Fruit fly (Drosophila melanogaster): Measurements from ENCODE around the gene CG3769.

Gene CG3769

dm6 chr2L:9387240-9387672 is 47.9 kb upstream of the CG3769 start, which contains the start of gene Aldh (continued):
- TF ChIP-seq CG8290 (GFP tag; optimal IDR thresholded peaks at IDR 0.05) = no peak
- TF ChIP-seq CG8290 (tag; optimal IDR thresholded peaks at IDR 0.05) = peak in 1 of 2 experiments; percentile 12
- 0 out of 2 replicates have a peak, but pooled peaks have one; percentile 38 for TF ChIP-seq Atf6 (GFP tag; IDR thresholded peaks at IDR 0.05)
- TF ChIP-seq rib (GFP tag; IDR thresholded peaks at IDR 0.05) = peak; percentile 32; the same call in 1 of the 2 replicates
- no peak for TF ChIP-seq disco-r (GFP tag; optimal IDR thresholded peaks at IDR 0.05)
- no peak for TF ChIP-seq CG11560 (tag; IDR thresholded peaks at IDR 0.05)
- TF ChIP-seq fd102C (GFP tag; optimal IDR thresholded peaks at IDR 0.05) = no peak
- no peak for TF ChIP-seq Eip74EF (GFP tag; optimal IDR thresholded peaks at IDR 0.05)
- TF ChIP-seq tap (tag; optimal IDR thresholded peaks at IDR 0.05) = no peak
- no peak for TF ChIP-seq CG5953 (GFP tag; IDR thresholded peaks at IDR 0.05)
- TF ChIP-seq Jarid2 (GFP tag; optimal IDR thresholded peaks at IDR 0.05) = no peak
- TF ChIP-seq Dek (tag; optimal IDR thresholded peaks at IDR 0.05) = peak; percentile 56
- TF ChIP-seq unpg (GFP tag; optimal IDR thresholded peaks at IDR 0.05) = no peak
- no peak for TF ChIP-seq Trl (optimal IDR thresholded peaks at IDR 0.05)
- TF ChIP-seq Trl (GFP tag; optimal IDR thresholded peaks at IDR 0.05) = no peak
- no peak for TF ChIP-seq Ada2b (GFP tag; IDR thresholded peaks at IDR 0.05)
- 0 out of 2 replicates have a peak, but pooled peaks have one; percentile 13 for TF ChIP-seq amos (GFP tag; IDR thresholded peaks at IDR 0.05; ENCODE audit: partially characterized antibody)
- no peak for TF ChIP-seq CG13123 (GFP tag; optimal IDR thresholded peaks at IDR 0.05)
- no peak for TF ChIP-seq esg (GFP tag; conservative IDR thresholded peaks at IDR 0.05)
- TF ChIP-seq bcd (GFP tag; optimal IDR thresholded peaks at IDR 0.05) = peak; percentile 33
- peak; percentile 40 for TF ChIP-seq CG13296 (GFP tag; optimal IDR thresholded peaks at IDR 0.05)
- peak; percentile 54 for TF ChIP-seq CG10543 (GFP tag; optimal IDR thresholded peaks at IDR 0.05)
- no peak for TF ChIP-seq CG11398 (GFP tag; optimal IDR thresholded peaks at IDR 0.05)
- no peak for TF ChIP-seq Lim3 (GFP tag; IDR thresholded peaks at IDR 0.05)
- no peak for TF ChIP-seq CG7357 (GFP tag; IDR thresholded peaks at IDR 0.05)
- no peak for TF ChIP-seq CG8388 (GFP tag; optimal IDR thresholded peaks at IDR 0.05)
- TF ChIP-seq psq (GFP tag; optimal IDR thresholded peaks at IDR 0.05) = no peak
- no peak for TF ChIP-seq onecut (GFP tag; IDR thresholded peaks at IDR 0.05)
- no peak for TF ChIP-seq crp (GFP tag; optimal IDR thresholded peaks at IDR 0.05)
- TF ChIP-seq HHEX (GFP tag; optimal IDR thresholded peaks at IDR 0.05) = peak; percentile 18
- TF ChIP-seq dm (GFP tag; optimal IDR thresholded peaks at IDR 0.05) = no peak
- TF ChIP-seq pb (GFP tag; optimal IDR thresholded peaks at IDR 0.05) = no peak
- TF ChIP-seq lola (GFP tag; optimal IDR thresholded peaks at IDR 0.05) = no peak
- peak; percentile 63 for TF ChIP-seq Dbx (GFP tag; IDR thresholded peaks at IDR 0.05)
- 0 out of 3 replicates have a peak, but pooled peaks have one; percentile 34 for TF ChIP-seq CG6175 (GFP tag; IDR thresholded peaks at IDR 0.05)
- TF ChIP-seq CG31365 (tag; optimal IDR thresholded peaks at IDR 0.05) = no peak
- no peak for TF ChIP-seq aop (GFP tag; IDR thresholded peaks at IDR 0.05)
- no peak for TF ChIP-seq az2 (GFP tag; optimal IDR thresholded peaks at IDR 0.05)
- TF ChIP-seq NK7.1 (GFP tag; optimal IDR thresholded peaks at IDR 0.05) = no peak
- no peak for TF ChIP-seq Spps (tag; optimal IDR thresholded peaks at IDR 0.05)
- no peak for TF ChIP-seq CG14050 (GFP tag; IDR thresholded peaks at IDR 0.05)
- TF ChIP-seq mam (GFP tag; optimal IDR thresholded peaks at IDR 0.05) = no peak
- peak; percentile 17 for TF ChIP-seq Xbp1 (GFP tag; optimal IDR thresholded peaks at IDR 0.05)
- TF ChIP-seq CG8359 (GFP tag; optimal IDR thresholded peaks at IDR 0.05; ENCODE audit: borderline replicate concordance) = no peak
- no peak for TF ChIP-seq CG2199 (GFP tag; IDR thresholded peaks at IDR 0.05)
- no peak for TF ChIP-seq Ssrp (tag; optimal IDR thresholded peaks at IDR 0.05)
- TF ChIP-seq Dp (GFP tag; optimal IDR thresholded peaks at IDR 0.05) = no peak
- no peak for TF ChIP-seq trh (GFP tag; optimal IDR thresholded peaks at IDR 0.05)
- no peak for TF ChIP-seq CG4707 (GFP tag; optimal IDR thresholded peaks at IDR 0.05)
- peak; percentile 73 for TF ChIP-seq CG32532 (GFP tag; IDR thresholded peaks at IDR 0.05)
- TF ChIP-seq bigmax (GFP tag; optimal IDR thresholded peaks at IDR 0.05) = no peak
- no peak for TF ChIP-seq Dfd (GFP tag; optimal IDR thresholded peaks at IDR 0.05)
